Worm (Caenorhabditis elegans) whole organism, young adult: ENCODE measurements around the gene F29G9.1.

Experiments used
- B0019.2 ChIP-seq: fragments of 200-800 bp; sonication (Bioruptor generic); conservative IDR thresholded peaks from 2 replicates; pipeline ENCODE4 v1.3.6; 2022; ENCODE audit warnings: missing genetic modification reagents, missing genetic modification characterization, missing compliant biosample characterization
- F49E8.2 ChIP-seq: sonication (generic microtip); optimal IDR thresholded peaks from 3 replicates; lab custom pipeline; 2017; ENCODE audit warnings: missing genetic modification characterization, mild to moderate bottlenecking, missing compliant biosample characterization, antibody characterized with exemption, moderate library complexity; ENCODE audit not compliant: insufficient read depth
- F55B11.4 ChIP-seq: sonication (generic microtip); optimal IDR thresholded peaks from 2 replicates; lab custom pipeline; 2016; ENCODE audit warnings: missing compliant biosample characterization, missing genetic modification characterization, borderline replicate concordance; ENCODE audit not compliant: insufficient read depth
- Y53F4B.3 ChIP-seq: fragments of 200-800 bp; sonication (Bioruptor generic); IDR thresholded peaks from 2 replicates; pipeline ENCODE4 v1.3.6; 2022; ENCODE audit warnings: missing genetic modification reagents, missing genetic modification characterization, missing compliant biosample characterization
- Y67H2A.10 ChIP-seq: fragments of 200-800 bp; sonication (Bioruptor generic); conservative IDR thresholded peaks from 2 replicates; pipeline ENCODE4 v1.3.6; 2022; ENCODE audit warnings: missing genetic modification reagents, missing genetic modification characterization, missing compliant biosample characterization
- ZK185.1 ChIP-seq: sonication (generic microtip); optimal IDR thresholded peaks from 2 replicates; lab custom pipeline; 2016; ENCODE audit warnings: mild to moderate bottlenecking, missing genetic modification characterization, missing compliant biosample characterization; ENCODE audit not compliant: poor library complexity, severe bottlenecking
- aptf-3 ChIP-seq: fragments of 200-800 bp; sonication (Bioruptor generic); IDR thresholded peaks from 2 replicates; pipeline ENCODE4 v1.3.6; 2022; ENCODE audit warnings: missing genetic modification characterization, missing compliant biosample characterization
- atf-7 ChIP-seq: sonication (generic microtip); optimal IDR thresholded peaks from 2 replicates; lab custom pipeline; 2017; ENCODE audit warnings: mild to moderate bottlenecking, missing genetic modification characterization, missing compliant biosample characterization
- attf-6 ChIP-seq: fragments of 200-800 bp; sonication (Bioruptor generic); IDR thresholded peaks from 2 replicates; pipeline ENCODE4 v1.3.6; 2022; ENCODE audit warnings: missing genetic modification reagents, missing genetic modification characterization, missing compliant biosample characterization
- ccch-3 ChIP-seq: fragments of 200-800 bp; sonication (Bioruptor generic); optimal IDR thresholded peaks from 2 replicates; lab custom pipeline; 2018; ENCODE audit warnings: mild to moderate bottlenecking, missing genetic modification characterization, missing compliant biosample characterization
- cebp-2 ChIP-seq: fragments of 200-800 bp; sonication (Bioruptor generic); IDR thresholded peaks from 2 replicates; pipeline ENCODE4 v1.3.6; 2022; ENCODE audit warnings: missing genetic modification characterization, missing compliant biosample characterization
- ceh-27 ChIP-seq: fragments of 200-800 bp; sonication (Bioruptor generic); optimal IDR thresholded peaks from 2 replicates; lab custom pipeline; 2018; ENCODE audit warnings: mild to moderate bottlenecking, missing genetic modification characterization, moderate library complexity, missing compliant biosample characterization
- ceh-91 ChIP-seq: fragments of 200-800 bp; sonication (Bioruptor generic); IDR thresholded peaks from 2 replicates; pipeline ENCODE4 v1.3.6; 2022; ENCODE audit warnings: missing genetic modification reagents, missing genetic modification characterization, missing compliant biosample characterization
- chd-7 ChIP-seq: sonication (generic microtip); optimal IDR thresholded peaks from 2 replicates; lab custom pipeline; 2016; ENCODE audit warnings: mild to moderate bottlenecking, missing genetic modification characterization, moderate library complexity, missing compliant biosample characterization
- dpl-1 ChIP-seq: fragments of 150-350 bp; optimal IDR thresholded peaks from 2 replicates; lab custom pipeline; 2014; ENCODE audit warnings: missing biosample characterization, missing genetic modification reagents, missing genetic modification characterization
- efl-1 ChIP-seq: fragments of 150-350 bp; optimal IDR thresholded peaks from 2 replicates; lab custom pipeline; 2014; ENCODE audit warnings: missing biosample characterization, missing genetic modification reagents, missing genetic modification characterization
- egl-18 ChIP-seq: fragments of 200-800 bp; sonication (Bioruptor generic); IDR thresholded peaks from 2 replicates; pipeline ENCODE4 v1.3.6; 2022; ENCODE audit warnings: missing genetic modification reagents, missing genetic modification characterization, missing compliant biosample characterization
- ets-4 ChIP-seq: fragments of 200-800 bp; sonication (Bioruptor generic); optimal IDR thresholded peaks from 2 replicates; lab custom pipeline; 2018; ENCODE audit warnings: mild to moderate bottlenecking, missing genetic modification characterization, missing compliant biosample characterization
- him-1 ChIP-seq: sonication (generic microtip); optimal IDR thresholded peaks from 2 replicates; lab custom pipeline; 2016; ENCODE audit warnings: missing genotype, missing genetic modification reagents, missing genetic modification characterization, missing compliant biosample characterization
- let-526 ChIP-seq: fragments of 200-800 bp; sonication (Bioruptor generic); IDR thresholded peaks from 2 replicates; pipeline ENCODE4 v1.3.6; 2022; ENCODE audit warnings: missing genetic modification reagents, missing genetic modification characterization, missing compliant biosample characterization
- lin-26 ChIP-seq: fragments of 200-800 bp; sonication (Bioruptor generic); IDR thresholded peaks from 2 replicates; pipeline ENCODE4 v1.3.6; 2022; ENCODE audit warnings: missing genetic modification reagents, missing genetic modification characterization, missing compliant biosample characterization
- lin-54 ChIP-seq: fragments of 200-800 bp; sonication (Bioruptor generic); optimal IDR thresholded peaks from 2 replicates; lab custom pipeline; 2018; ENCODE audit warnings: mild to moderate bottlenecking, missing genetic modification characterization, missing compliant biosample characterization
- lir-1 ChIP-seq: fragments of 200-800 bp; sonication (Bioruptor generic); conservative IDR thresholded peaks from 2 replicates; pipeline ENCODE4 v1.3.6; 2022; ENCODE audit warnings: missing genetic modification reagents, missing genetic modification characterization, missing compliant biosample characterization
- madf-6 ChIP-seq: fragments of 200-800 bp; sonication (Bioruptor generic); IDR thresholded peaks from 2 replicates; pipeline ENCODE4 v1.3.6; 2022; ENCODE audit warnings: missing genetic modification reagents, missing genetic modification characterization, missing compliant biosample characterization
- nhr-27 ChIP-seq: fragments of 200-800 bp; sonication (Bioruptor generic); optimal IDR thresholded peaks from 2 replicates; lab custom pipeline; 2018; ENCODE audit warnings: mild to moderate bottlenecking, missing genetic modification characterization, moderate library complexity, missing compliant biosample characterization
- nhr-80 ChIP-seq: sonication (generic microtip); optimal IDR thresholded peaks from 2 replicates; lab custom pipeline; 2016; ENCODE audit warnings: missing genetic modification characterization, missing compliant biosample characterization
- nhr-90 ChIP-seq: sonication (generic microtip); optimal IDR thresholded peaks from 2 replicates; lab custom pipeline; 2016; ENCODE audit warnings: missing genotype, mild to moderate bottlenecking, missing genetic modification characterization, missing compliant biosample characterization
- pha-4 ChIP-seq: fragments of 150-350 bp; sonication (generic microtip); optimal IDR thresholded peaks from 2 replicates; lab custom pipeline; 2014; ENCODE audit warnings: missing biosample characterization, missing genetic modification reagents, missing genetic modification characterization
- rpc-1 ChIP-seq, 2 experiments: fragments of 150-350 bp in 1 of 2; sonication (generic microtip) in 1 of 2; optimal IDR thresholded peaks; 2 replicates each; lab custom pipeline; 2014 to 2018; ENCODE audit warnings: missing biosample characterization in 1 of 2, missing genetic modification characterization in 1 of 2, missing genetic modification reagents in 1 of 2, missing genotype in 1 of 2
- sdz-38 ChIP-seq: sonication (generic microtip); optimal IDR thresholded peaks from 2 replicates; lab custom pipeline; 2016; ENCODE audit warnings: missing genotype, missing genetic modification characterization, missing compliant biosample characterization
- sea-2 ChIP-seq: fragments of 200-800 bp; sonication (Bioruptor generic); IDR thresholded peaks from 2 replicates; pipeline ENCODE4 v1.3.6; 2022; ENCODE audit warnings: missing genetic modification characterization, missing compliant biosample characterization
- snpc-1.3 ChIP-seq: sonication (generic microtip); optimal IDR thresholded peaks from 2 replicates; lab custom pipeline; 2017; ENCODE audit warnings: missing genetic modification characterization, mild to moderate bottlenecking, missing compliant biosample characterization, antibody characterized with exemption, moderate library complexity, missing genotype, missing genetic modification reagents; ENCODE audit not compliant: insufficient read depth
- snpc-3.4 ChIP-seq: sonication (generic microtip); optimal IDR thresholded peaks from 2 replicates; lab custom pipeline; 2017; ENCODE audit warnings: missing genetic modification characterization, mild to moderate bottlenecking, missing compliant biosample characterization, antibody characterized with exemption, moderate library complexity, missing genotype, missing genetic modification reagents
- somi-1 ChIP-seq: fragments of 200-800 bp; sonication (Bioruptor generic); optimal IDR thresholded peaks from 2 replicates; lab custom pipeline; 2018; ENCODE audit warnings: mild to moderate bottlenecking, missing genetic modification characterization, missing compliant biosample characterization
- sptf-2 ChIP-seq: fragments of 200-800 bp; sonication (Bioruptor generic); optimal IDR thresholded peaks from 2 replicates; lab custom pipeline; 2018; ENCODE audit warnings: mild to moderate bottlenecking, missing genetic modification characterization, missing compliant biosample characterization
- tbx-9 ChIP-seq: sonication (generic microtip); optimal IDR thresholded peaks from 2 replicates; lab custom pipeline; 2016; ENCODE audit warnings: borderline replicate concordance, missing genetic modification characterization, inconsistent platforms, missing compliant biosample characterization
- zfh-2 ChIP-seq: fragments of 200-800 bp; sonication (Bioruptor generic); conservative IDR thresholded peaks from 2 replicates; pipeline ENCODE4 v1.3.6; 2022; ENCODE audit warnings: missing genetic modification reagents, missing genetic modification characterization, missing compliant biosample characterization
- ztf-26 ChIP-seq: sonication (generic microtip); optimal IDR thresholded peaks from 2 replicates; lab custom pipeline; 2017; ENCODE audit warnings: missing genetic modification characterization, missing compliant biosample characterization
- ztf-6 ChIP-seq: fragments of 200-800 bp; sonication (Bioruptor generic); IDR thresholded peaks from 2 replicates; pipeline ENCODE4 v1.3.6; 2022; ENCODE audit warnings: missing genetic modification reagents, missing genetic modification characterization, missing compliant biosample characterization

F29G9.1 gene

ce11 chrV:6030559-6030975 lies 8.3 kb upstream of the F29G9.1 start (continued):
- TF ChIP-seq tbx-9 (tag; lab: Kevin White, UChicago) (no peak), ccch-3 (GFP tag; lab: Kevin White, UChicago) (no peak), B0019.2 (no peak), Y67H2A.10 (GFP tag; lab: Robert Waterston, UW) (no peak), ZK185.1 (no peak), him-1 (tag; lab: Kevin White, UChicago) (no peak), sptf-2 (GFP tag; lab: Kevin White, UChicago) (no peak), snpc-3.4 (tag; lab: Kevin White, UChicago) (no peak), ceh-91 (GFP tag; lab: Robert Waterston, UW) (no peak), rpc-1 (optimal IDR thresholded peaks at IDR 0.05; lab: Kevin White, UChicago) (no peak), rpc-1 (tag; optimal IDR thresholded peaks at IDR 0.05; lab: Kevin White, UChicago) (no peak), egl-18 (no peak)

DNA sequence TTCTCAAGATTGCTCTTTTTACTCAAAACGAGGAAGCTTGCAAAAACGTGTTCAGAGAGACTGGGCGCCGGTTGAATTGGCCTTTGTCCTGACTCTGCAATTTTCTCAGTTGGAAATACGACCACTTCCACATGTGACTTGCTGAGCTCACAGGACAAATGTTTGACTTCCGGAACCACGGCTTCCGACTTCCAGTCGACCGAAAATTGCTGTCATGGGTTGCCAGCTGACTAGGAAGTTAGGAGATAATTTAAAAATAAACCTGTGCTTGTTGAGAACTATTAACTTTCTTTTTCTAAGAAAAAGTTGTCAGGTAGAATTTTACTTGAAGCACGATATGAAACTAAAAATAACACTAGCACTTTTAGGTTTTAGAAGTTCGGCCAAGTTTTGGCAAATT lies 7.3 kb upstream of the F29G9.1 start:
- TF ChIP-seq sdz-38 (tag; lab: Kevin White, UChicago) (no peak), Y53F4B.3 (GFP tag; lab: Robert Waterston, UW) (no peak), nhr-27 (tag; lab: Kevin White, UChicago) (no peak), zfh-2 (GFP tag; lab: Robert Waterston, UW) (no peak), F49E8.2 (tag; lab: Kevin White, UChicago) (no peak), somi-1 (GFP tag; lab: Kevin White, UChicago) (no peak), pha-4 (tag; lab: Kevin White, UChicago) (no peak), madf-6 (GFP tag; lab: Robert Waterston, UW) (no peak), sea-2 (GFP tag; lab: Robert Waterston, UW) (no peak), lir-1 (GFP tag; lab: Robert Waterston, UW) (no peak), ceh-27 (GFP tag; lab: Kevin White, UChicago) (no peak), efl-1 (GFP tag; lab: Kevin White, UChicago) (no peak), chd-7 (tag; lab: Kevin White, UChicago) (no peak), nhr-80 (tag; lab: Kevin White, UChicago) (no peak), lin-54 (GFP tag; lab: Kevin White, UChicago) (no peak), aptf-3 (GFP tag; lab: Robert Waterston, UW) (no peak), ztf-6 (no peak), tbx-9 (tag; lab: Kevin White, UChicago) (no peak), ztf-26 (tag; lab: Kevin White, UChicago) (no peak)

DNA sequence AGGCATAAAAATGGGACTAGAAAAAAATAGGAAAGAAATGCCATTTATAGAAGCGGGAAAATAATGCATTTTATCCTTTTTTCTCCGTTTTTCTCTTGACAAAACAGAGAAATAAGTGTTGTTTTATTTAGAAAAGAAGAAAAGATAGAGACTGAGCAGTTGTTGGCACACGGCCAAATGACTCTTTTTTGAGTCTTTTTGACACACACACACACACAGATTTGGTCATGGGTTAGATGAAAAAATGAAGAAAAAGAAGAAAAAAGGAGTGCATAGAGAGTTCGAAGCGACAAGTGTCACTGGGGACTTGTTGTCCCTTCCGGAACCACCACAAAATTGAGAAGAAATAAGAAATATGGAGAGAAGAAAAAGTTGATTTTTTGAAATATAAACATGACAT lies 5.4 kb upstream of the F29G9.1 start:
- TF ChIP-seq sdz-38 (tag; lab: Kevin White, UChicago) (no peak), attf-6 (GFP tag; lab: Robert Waterston, UW) (no peak), aptf-3 (GFP tag; lab: Robert Waterston, UW) (no peak), lin-26 (no peak), dpl-1 (GFP tag; lab: Kevin White, UChicago) (no peak), atf-7 (tag; lab: Kevin White, UChicago) (no peak), tbx-9 (tag; lab: Kevin White, UChicago) (no peak), snpc-1.3 (tag; lab: Kevin White, UChicago) (no peak), pha-4 (tag; lab: Kevin White, UChicago) (no peak), nhr-90 (tag; lab: Kevin White, UChicago) (no peak), cebp-2 (GFP tag; lab: Robert Waterston, UW) (no peak), let-526 (GFP tag; lab: Robert Waterston, UW) (no peak), ets-4 (no peak), F55B11.4 (tag; lab: Kevin White, UChicago) (no peak)
- TF ChIP-seq, all 124 proteins: peak for 0
